Worm (Caenorhabditis elegans) whole organism, L3 larva: ENCODE measurements around the gene letm-1.

ENCODE experiments used
- ceh-16 ChIP-seq: sonication (generic microtip); optimal IDR thresholded peaks from 2 replicates; lab custom pipeline; 2017; ENCODE audit warnings: missing biosample characterization, missing genetic modification characterization
- ceh-82 ChIP-seq: fragments of 150-350 bp; optimal IDR thresholded peaks from 2 replicates; lab custom pipeline; 2014; ENCODE audit warnings: missing biosample characterization, missing genetic modification characterization
- elt-3 ChIP-seq, 3 experiments: fragments of 150-350 bp in 1 of 3; sonication (generic microtip) in 2 of 3; optimal IDR thresholded peaks; 2 replicates in 2 of 3; 4 replicates in 1 of 3; lab custom pipeline; 2014 to 2017; ENCODE audit warnings: missing biosample characterization in 3 of 3, missing genetic modification characterization in 3 of 3
- fkh-10 ChIP-seq: sonication (generic microtip); optimal IDR thresholded peaks from 2 replicates; lab custom pipeline; 2017; ENCODE audit warnings: missing biosample characterization, missing genetic modification reagents, missing genetic modification characterization
- fos-1 ChIP-seq: fragments of 150-350 bp; optimal IDR thresholded peaks from 2 replicates; lab custom pipeline; 2014; ENCODE audit warnings: missing biosample characterization, missing genetic modification characterization
- lin-39 ChIP-seq: fragments of 150-350 bp; optimal IDR thresholded peaks from 2 replicates; lab custom pipeline; 2018; ENCODE audit warnings: missing biosample characterization, missing genetic modification reagents, missing genetic modification characterization
- nhr-237 ChIP-seq: fragments of 150-350 bp; optimal IDR thresholded peaks from 2 replicates; lab custom pipeline; 2014; ENCODE audit warnings: missing biosample characterization, missing genetic modification characterization
- nhr-25 ChIP-seq: sonication (generic microtip); optimal IDR thresholded peaks from 2 replicates; lab custom pipeline; 2017; ENCODE audit warnings: missing biosample characterization, missing genetic modification characterization
- nhr-28 ChIP-seq: fragments of 150-350 bp; optimal IDR thresholded peaks from 2 replicates; lab custom pipeline; 2014; ENCODE audit warnings: missing biosample characterization, missing genetic modification characterization
- nhr-77 ChIP-seq: fragments of 150-350 bp; optimal IDR thresholded peaks from 2 replicates; lab custom pipeline; 2014; ENCODE audit warnings: missing biosample characterization, missing genetic modification characterization
- unc-39 ChIP-seq: sonication (generic microtip); optimal IDR thresholded peaks from 4 replicates; lab custom pipeline; 2017; ENCODE audit warnings: missing biosample characterization, missing genetic modification characterization

- TF ChIP-seq nhr-25 (no peak), ceh-82 (tag; lab: Kevin White, UChicago) (no peak), elt-3 (tag; optimal IDR thresholded peaks at IDR 0.05; lab: Kevin White, UChicago) (no peak), fkh-10 (no peak), fos-1 (tag; lab: Kevin White, UChicago) (no peak), lin-39 (tag; lab: Kevin White, UChicago) (no peak), ceh-16 (tag; lab: Kevin White, UChicago) (no peak), unc-39 (tag; lab: Kevin White, UChicago) (no peak), nhr-77 (no peak), nhr-237 (tag; lab: Kevin White, UChicago) (no peak), nhr-28 (tag; lab: Kevin White, UChicago) (no peak)
These were observed 50.0 kb downstream of the letm-1 start, which contains the start of gene srx-96 for ce11 chrV:13711060-13711459.
